Worm (Caenorhabditis elegans) whole organism, L4 larva: Measurements from ENCODE around the gene srlf-14.

ENCODE experiments used
- D1046.2 ChIP-seq: fragments of 200-800 bp; sonication (Bioruptor generic); IDR thresholded peaks from 2 replicates; pipeline ENCODE4 v1.3.6; 2022; ENCODE audit warnings: missing genetic modification characterization, missing compliant biosample characterization
- F49E8.2 ChIP-seq: sonication (generic microtip); optimal IDR thresholded peaks from 2 replicates; lab custom pipeline; 2016; ENCODE audit warnings: missing compliant biosample characterization, mild to moderate bottlenecking, missing genetic modification characterization, borderline replicate concordance
- T20F7.1 ChIP-seq: fragments of 200-800 bp; sonication (Bioruptor generic); optimal IDR thresholded peaks from 2 replicates; lab custom pipeline; 2018; ENCODE audit warnings: mild to moderate bottlenecking, missing genetic modification characterization, missing compliant biosample characterization
- Y48G9A.11 ChIP-seq: fragments of 200-800 bp; sonication (Bioruptor generic); IDR thresholded peaks from 2 replicates; pipeline ENCODE4 v1.3.6; 2022; ENCODE audit warnings: missing genetic modification reagents, missing genetic modification characterization, missing compliant biosample characterization
- Y5F2A.4 ChIP-seq: fragments of 200-800 bp; sonication (Bioruptor generic); optimal IDR thresholded peaks from 2 replicates; lab custom pipeline; 2018; ENCODE audit warnings: mild to moderate bottlenecking, missing genetic modification characterization, missing compliant biosample characterization
- Y75B8A.6 ChIP-seq: fragments of 200-800 bp; sonication (Bioruptor generic); IDR thresholded peaks from 2 replicates; pipeline ENCODE4 v1.3.6; 2022; ENCODE audit warnings: missing genetic modification reagents, missing genetic modification characterization, missing compliant biosample characterization
- ZK546.5 ChIP-seq, 2 experiments: sonication (generic microtip); optimal IDR thresholded peaks; 2 replicates each; lab custom pipeline; 2017; ENCODE audit warnings: missing biosample characterization in 2 of 2, missing genetic modification characterization in 2 of 2
- aha-1 ChIP-seq: fragments of 150-350 bp; peaks from one replicate; lab custom pipeline; 2014; ENCODE audit warnings: missing biosample characterization, missing genetic modification characterization
- aly-2 ChIP-seq: sonication (generic microtip); optimal IDR thresholded peaks from 2 replicates; lab custom pipeline; 2018; ENCODE audit warnings: missing biosample characterization, missing genetic modification characterization
- attf-4 ChIP-seq: sonication (generic microtip); optimal IDR thresholded peaks from 3 replicates; lab custom pipeline; 2017; ENCODE audit warnings: missing biosample characterization, missing genetic modification characterization
- ces-1 ChIP-seq: fragments of 150-350 bp; sonication (generic microtip); optimal IDR thresholded peaks from 4 replicates; lab custom pipeline; 2014; ENCODE audit warnings: missing biosample characterization, missing genetic modification reagents, missing genetic modification characterization
- cey-2 ChIP-seq: sonication (generic microtip); optimal IDR thresholded peaks from 3 replicates; lab custom pipeline; 2017; ENCODE audit warnings: missing genetic modification characterization, mild to moderate bottlenecking, missing compliant biosample characterization, antibody characterized with exemption, borderline replicate concordance; ENCODE audit not compliant: insufficient read depth
- ctbp-1 ChIP-seq: fragments of 200-800 bp; sonication (Bioruptor generic); IDR thresholded peaks from 2 replicates; pipeline ENCODE4 v1.3.6; 2022; ENCODE audit warnings: missing genetic modification reagents, missing genetic modification characterization, missing compliant biosample characterization
- daf-19 ChIP-seq: fragments of 200-800 bp; sonication (Bioruptor generic); conservative IDR thresholded peaks from 2 replicates; pipeline ENCODE4 v1.3.6; 2022; ENCODE audit warnings: missing genetic modification characterization, missing compliant biosample characterization
- dmd-9 ChIP-seq: fragments of 200-800 bp; sonication (Bioruptor generic); IDR thresholded peaks from 2 replicates; pipeline ENCODE4 v1.3.6; 2022; ENCODE audit warnings: missing genetic modification reagents, missing genetic modification characterization, missing compliant biosample characterization
- dve-1 ChIP-seq: sonication (generic microtip); optimal IDR thresholded peaks from 2 replicates; lab custom pipeline; 2017; ENCODE audit warnings: antibody characterized with exemption, mild to moderate bottlenecking, missing genetic modification characterization, missing compliant biosample characterization; ENCODE audit not compliant: insufficient read depth
- fkh-10 ChIP-seq: fragments of 150-350 bp; optimal IDR thresholded peaks from 2 replicates; lab custom pipeline; 2014; ENCODE audit warnings: missing biosample characterization, missing genetic modification reagents, missing genetic modification characterization
- fos-1 ChIP-seq: fragments of 150-350 bp; optimal IDR thresholded peaks from 2 replicates; lab custom pipeline; 2014; ENCODE audit warnings: missing biosample characterization, missing genetic modification characterization
- hif-1 ChIP-seq, 2 experiments: sonication (generic microtip); optimal IDR thresholded peaks; 2 replicates each; lab custom pipeline; 2016 to 2017; ENCODE audit warnings: missing compliant biosample characterization in 2 of 2, missing genetic modification characterization in 2 of 2, missing genetic modification reagents in 2 of 2, missing genotype in 2 of 2, mild to moderate bottlenecking in 1 of 2
- hmg-1.1 ChIP-seq: fragments of 200-800 bp; sonication (Bioruptor generic); IDR thresholded peaks from 2 replicates; pipeline ENCODE4 v1.3.6; 2022; ENCODE audit warnings: missing genetic modification reagents, missing genetic modification characterization, missing compliant biosample characterization
- lin-38 ChIP-seq: fragments of 200-800 bp; sonication (Bioruptor generic); IDR thresholded peaks from 2 replicates; pipeline ENCODE4 v1.3.6; 2022; ENCODE audit warnings: missing genetic modification reagents, missing genetic modification characterization, missing compliant biosample characterization
- lir-3 ChIP-seq: sonication (generic microtip); optimal IDR thresholded peaks from 2 replicates; lab custom pipeline; 2016; ENCODE audit warnings: mild to moderate bottlenecking, missing genetic modification characterization, missing compliant biosample characterization
- lsy-2 ChIP-seq, 2 experiments: fragments of 150-350 bp in 1 of 2; sonication (generic microtip) in 1 of 2; optimal IDR thresholded peaks; 2 replicates each; lab custom pipeline; 2014 to 2017; ENCODE audit warnings: missing biosample characterization in 2 of 2, missing genetic modification characterization in 2 of 2
- mdl-1 ChIP-seq, 2 experiments: fragments of 150-350 bp in 1 of 2; sonication (generic microtip) in 1 of 2; optimal IDR thresholded peaks; 2 replicates each; lab custom pipeline; 2014 to 2017; ENCODE audit warnings: missing biosample characterization in 2 of 2, missing genetic modification characterization in 2 of 2
- mdt-29 ChIP-seq: fragments of 200-800 bp; sonication (Bioruptor generic); IDR thresholded peaks from 2 replicates; pipeline ENCODE4 v1.3.6; 2022; ENCODE audit warnings: missing genetic modification reagents, missing genetic modification characterization, missing compliant biosample characterization
- mxl-3 ChIP-seq: fragments of 200-800 bp; sonication (Bioruptor generic); optimal IDR thresholded peaks from 2 replicates; lab custom pipeline; 2018; ENCODE audit warnings: mild to moderate bottlenecking, missing genetic modification characterization, missing compliant biosample characterization
- nhr-111 ChIP-seq: fragments of 200-800 bp; sonication (Bioruptor generic); optimal IDR thresholded peaks from 2 replicates; lab custom pipeline; 2018; ENCODE audit warnings: mild to moderate bottlenecking, missing genetic modification characterization, missing compliant biosample characterization
- nhr-28 ChIP-seq: fragments of 150-350 bp; optimal IDR thresholded peaks from 2 replicates; lab custom pipeline; 2014; ENCODE audit warnings: missing biosample characterization, missing genetic modification characterization
- nhr-76 ChIP-seq: fragments of 150-350 bp; optimal IDR thresholded peaks from 2 replicates; lab custom pipeline; 2014; ENCODE audit warnings: missing biosample characterization, missing genetic modification characterization
- php-3 ChIP-seq: fragments of 200-800 bp; sonication (Bioruptor generic); IDR thresholded peaks from 2 replicates; pipeline ENCODE4 v1.3.6; 2022; ENCODE audit warnings: missing genetic modification reagents, missing genetic modification characterization, missing compliant biosample characterization
- pqm-1 ChIP-seq: sonication (generic microtip); optimal IDR thresholded peaks from 2 replicates; lab custom pipeline; 2017; ENCODE audit warnings: missing biosample characterization, missing genetic modification characterization
- snpc-1.2 ChIP-seq: fragments of 200-800 bp; sonication (Bioruptor generic); IDR thresholded peaks from 2 replicates; pipeline ENCODE4 v1.3.6; 2022; ENCODE audit warnings: missing genetic modification reagents, missing genetic modification characterization, missing compliant biosample characterization
- snpc-4 ChIP-seq: fragments of 150-350 bp; optimal IDR thresholded peaks from 2 replicates; lab custom pipeline; 2014; ENCODE audit warnings: missing biosample characterization, missing genetic modification characterization
- unc-62 ChIP-seq, 3 experiments: fragments of 150-350 bp in 1 of 3; sonication (generic microtip); optimal IDR thresholded peaks in 2 of 3; peaks in 1 of 3; 1 replicate in 1 of 3; 2 replicates in 2 of 3; lab custom pipeline; 2014 to 2017; ENCODE audit warnings: missing biosample characterization in 3 of 3, missing genetic modification characterization in 3 of 3, missing genetic modification reagents in 3 of 3, missing genotype in 1 of 3

Gene srlf-14

ce11 chrIV:10881230-10881629 lies 12.9 kb downstream of the srlf-14 start, which contains the start of gene F13E9.13:
Gene F13E9.13, plus strand, starts transcription at chrIV:10881546.
- TF ChIP-seq php-3 (GFP tag; lab: Robert Waterston, UW) = peak; percentile 85
- TF ChIP-seq pqm-1 = peak; percentile 2
- no peak for TF ChIP-seq snpc-4 (tag; lab: Kevin White, UChicago)
- TF ChIP-seq hmg-1.1 (GFP tag; lab: Robert Waterston, UW) = no peak
- TF ChIP-seq F49E8.2 (tag; lab: Kevin White, UChicago) = no peak
- peak in 1 of 2 experiments; percentile 30 for TF ChIP-seq mdl-1 (tag; optimal IDR thresholded peaks at IDR 0.05; lab: Kevin White, UChicago)
- no peak for TF ChIP-seq T20F7.1
- TF ChIP-seq Y48G9A.11 = no peak
- peak; percentile 80 for TF ChIP-seq dve-1 (tag; lab: Kevin White, UChicago)
- TF ChIP-seq dmd-9 (GFP tag; lab: Robert Waterston, UW) = no peak
- no peak for TF ChIP-seq mdt-29

- TF ChIP-seq nhr-111 (GFP tag; lab: Kevin White, UChicago) = no peak
- no peak for TF ChIP-seq ces-1 (GFP tag; lab: Kevin White, UChicago)
- no peak for TF ChIP-seq ZK546.5 (tag; optimal IDR thresholded peaks at IDR 0.05; lab: Kevin White, UChicago)
- TF ChIP-seq lsy-2 (tag; optimal IDR thresholded peaks at IDR 0.05; lab: Kevin White, UChicago) = no peak
- TF ChIP-seq Y48G9A.11 = no peak
- TF ChIP-seq Y75B8A.6 = no peak
- no peak for TF ChIP-seq Y5F2A.4 (GFP tag; lab: Kevin White, UChicago)
- no peak for TF ChIP-seq cey-2 (tag; lab: Kevin White, UChicago)
- no peak for TF ChIP-seq D1046.2 (GFP tag; lab: Robert Waterston, UW)
Measured at ce11 chrIV:10880264-10880663, 13.9 kb downstream of the srlf-14 start, which contains the start of gene fipr-15. Gene fipr-15, plus strand, starts transcription at chrIV:10880564.

DNA sequence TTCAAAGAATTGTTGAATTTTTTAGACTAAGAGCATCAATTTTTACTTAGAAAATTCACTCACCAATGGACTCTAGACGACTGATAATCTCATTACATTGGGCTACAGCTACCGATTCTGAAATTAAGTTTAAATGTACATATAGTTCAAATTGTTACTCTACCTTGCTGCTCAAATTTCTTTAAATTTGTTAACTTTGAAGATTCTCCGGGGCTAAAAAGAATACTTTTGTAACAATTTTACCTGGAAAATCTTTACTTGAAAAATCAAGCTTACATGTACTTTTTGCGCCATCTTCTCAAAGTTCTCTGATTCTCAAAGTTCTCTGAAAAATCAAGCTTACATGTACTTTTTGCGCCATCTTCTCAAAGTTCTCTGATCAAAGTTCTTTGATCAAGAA lies 14.6 kb downstream of the srlf-14 start, which contains the start of gene sdz-13:
sdz-13 (minus strand) TSS at position 101 of the 400 bp plus-strand sequence.
- TF ChIP-seq ctbp-1 (GFP tag; lab: Robert Waterston, UW) (no peak), hmg-1.1 (GFP tag; lab: Robert Waterston, UW) (no peak), nhr-76 (tag; lab: Kevin White, UChicago) (no peak), dve-1 (tag; lab: Kevin White, UChicago) (no peak), lir-3 (tag; lab: Kevin White, UChicago) (no peak), snpc-1.2 (GFP tag; lab: Robert Waterston, UW) (no peak), attf-4 (no peak), php-3 (GFP tag; lab: Robert Waterston, UW) (no peak), Y48G9A.11 (no peak), nhr-28 (tag; lab: Kevin White, UChicago) (no peak), dmd-9 (GFP tag; lab: Robert Waterston, UW) (no peak), aha-1 (tag; lab: Kevin White, UChicago) (no peak), hif-1 (tag; optimal IDR thresholded peaks at IDR 0.05; lab: Kevin White, UChicago) (no peak), fos-1 (tag; lab: Kevin White, UChicago) (no peak), aly-2 (tag; lab: Kevin White, UChicago) (no peak), fkh-10 (GFP tag; lab: Kevin White, UChicago) (no peak), mxl-3 (GFP tag; lab: Kevin White, UChicago) (no peak), daf-19 (GFP tag; lab: Robert Waterston, UW) (no peak)

DNA sequence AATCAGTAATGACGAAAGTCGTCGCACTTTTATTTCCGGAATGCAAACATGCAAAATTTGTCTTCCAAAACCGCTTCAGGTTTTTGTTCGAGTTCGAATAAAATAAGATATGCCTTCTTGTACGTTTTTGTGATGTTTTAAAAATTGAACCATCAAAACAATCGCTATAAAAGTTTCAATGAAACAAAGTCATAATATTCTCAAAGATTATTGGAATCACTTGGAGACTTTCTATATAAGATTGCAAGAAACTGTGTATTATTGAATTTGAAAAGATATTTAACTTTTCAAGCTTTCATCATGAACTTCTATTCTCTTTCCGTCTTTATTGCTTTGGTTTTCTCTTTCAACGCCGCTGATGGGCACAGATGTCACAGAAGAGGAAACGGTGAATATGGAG lies 17.3 kb downstream of the srlf-14 start, which contains the start of gene fipr-14:
fipr-14 (plus strand) TSS at position 301 of the 400 bp plus-strand sequence.
- TF ChIP-seq unc-62 (GFP tag; optimal IDR thresholded peaks at IDR 0.05 in 1 of 2; lab: Kevin White, UChicago) (peak in 1 of 2 experiments; percentile 65), unc-62 (tag; optimal IDR thresholded peaks at IDR 0.05; lab: Kevin White, UChicago) (no peak), lin-38 (GFP tag; lab: Robert Waterston, UW) (no peak)
- TF ChIP-seq, all 104 proteins: peak for 1
